Worm (Caenorhabditis elegans) whole organism, late embryonic: ENCODE results near the gene srh-216.

ENCODE experiments used
- ceh-30 ChIP-seq: fragments of 150-350 bp; optimal IDR thresholded peaks from 2 replicates; lab custom pipeline; 2014; ENCODE audit warnings: missing biosample characterization, missing genetic modification characterization
- lin-11 ChIP-seq: fragments of 200-800 bp; sonication (Bioruptor generic); optimal IDR thresholded peaks from 2 replicates; lab custom pipeline; 2018; ENCODE audit warnings: mild to moderate bottlenecking, missing genetic modification characterization, missing compliant biosample characterization
- rnt-1 ChIP-seq: sonication (generic microtip); optimal IDR thresholded peaks from 2 replicates; lab custom pipeline; 2016; ENCODE audit warnings: missing genetic modification characterization, missing compliant biosample characterization

DNA sequence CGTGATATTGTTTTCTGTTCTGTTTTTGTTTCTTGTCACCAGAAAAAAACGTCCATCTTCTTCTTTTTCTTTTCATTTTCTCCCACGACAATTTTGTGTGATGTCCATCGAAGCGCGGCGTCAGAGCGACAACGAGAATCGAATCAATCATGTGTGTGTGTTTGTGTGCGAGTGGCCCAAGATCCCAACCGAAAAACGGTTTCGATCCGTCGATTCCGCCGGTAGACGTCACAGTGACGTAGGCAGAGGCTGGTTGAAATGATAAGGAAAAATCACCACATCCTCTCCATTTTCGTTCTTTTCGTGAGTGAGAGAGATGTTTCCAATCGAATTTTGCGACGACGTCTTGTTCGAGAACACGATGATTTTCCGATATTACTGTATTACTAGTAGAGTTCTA is 46.8 kb downstream of the srh-216 start:
- no peak for TF ChIP-seq ceh-30 (tag; lab: Kevin White, UChicago)
- TF ChIP-seq lin-11 (tag; lab: Kevin White, UChicago): no peak
- TF ChIP-seq rnt-1 (tag; lab: Kevin White, UChicago): no peak
